Worm (Caenorhabditis elegans) whole organism, L4 larva: Measurements from ENCODE around the gene C40A11.6.

ENCODE experiments used
- D1046.2 ChIP-seq: fragments of 200-800 bp; sonication (Bioruptor generic); IDR thresholded peaks from 2 replicates; pipeline ENCODE4 v1.3.6; 2022; ENCODE audit warnings: missing genetic modification characterization, missing compliant biosample characterization
- ceh-82 ChIP-seq: sonication (generic microtip); optimal IDR thresholded peaks from 2 replicates; lab custom pipeline; 2017; ENCODE audit warnings: missing biosample characterization, missing genetic modification characterization
- daf-12 ChIP-seq: fragments of 150-350 bp; optimal IDR thresholded peaks from 2 replicates; lab custom pipeline; 2014; ENCODE audit warnings: missing biosample characterization, missing genetic modification reagents, missing genetic modification characterization
- egl-43 ChIP-seq: fragments of 200-800 bp; sonication (Bioruptor generic); IDR thresholded peaks from 2 replicates; pipeline ENCODE4 v1.3.6; 2022; ENCODE audit warnings: missing genetic modification reagents, missing genetic modification characterization, missing compliant biosample characterization
- lir-3 ChIP-seq: sonication (generic microtip); optimal IDR thresholded peaks from 2 replicates; lab custom pipeline; 2016; ENCODE audit warnings: mild to moderate bottlenecking, missing genetic modification characterization, missing compliant biosample characterization
- nhr-25 ChIP-seq: sonication (generic microtip); optimal IDR thresholded peaks from 2 replicates; lab custom pipeline; 2017; ENCODE audit warnings: missing genetic modification characterization, mild to moderate bottlenecking, missing compliant biosample characterization, antibody characterized with exemption, moderate library complexity, borderline replicate concordance; ENCODE audit not compliant: insufficient read depth
- vab-7 ChIP-seq: fragments of 200-800 bp; sonication (Bioruptor generic); IDR thresholded peaks from 2 replicates; pipeline ENCODE4 v1.3.6; 2022; ENCODE audit warnings: missing genetic modification reagents, missing genetic modification characterization, missing compliant biosample characterization

DNA sequence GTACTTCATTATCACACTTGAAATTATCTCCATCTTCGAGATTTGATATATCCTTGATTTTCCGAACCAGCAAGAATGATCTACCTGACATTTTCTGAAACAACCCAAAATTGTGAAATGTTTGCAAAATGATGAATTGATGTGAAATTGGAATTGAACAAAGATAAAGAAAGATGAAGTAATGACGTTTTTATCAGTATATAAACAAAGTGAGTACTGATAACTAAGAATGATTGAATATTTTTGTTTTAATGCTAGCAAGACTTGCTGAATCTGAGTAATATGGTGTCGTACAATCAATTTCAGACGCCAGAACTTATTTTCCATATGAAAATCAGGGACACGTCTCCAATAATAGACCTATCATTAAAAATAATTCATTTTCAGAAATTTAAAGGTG lies 23.4 kb downstream of the C40A11.6 start, which contains the start of gene math-37:
- no peak for TF ChIP-seq D1046.2
- no peak for TF ChIP-seq vab-7 (GFP tag; lab: Robert Waterston, UW)
- TF ChIP-seq ceh-82 = no peak
- TF ChIP-seq daf-12 (tag; lab: Kevin White, UChicago) = no peak
- no peak for TF ChIP-seq egl-43 (GFP tag; lab: Robert Waterston, UW)
- TF ChIP-seq lir-3 (tag; lab: Kevin White, UChicago) = no peak
- TF ChIP-seq nhr-25 (tag; lab: Kevin White, UChicago) = no peak
